Fruit fly (Drosophila melanogaster): ENCODE measurements around the gene Cyp304a1.

Gene Cyp304a1

dm6 chr3R:12982167-12982981 is 18.8 kb downstream of the Cyp304a1 start (continued):
- TF ChIP-seq CG12391 (tag; optimal IDR thresholded peaks at IDR 0.05) (peak; percentile 75), Ets97D (GFP tag; optimal IDR thresholded peaks at IDR 0.05) (no peak), PHDP (tag; optimal IDR thresholded peaks at IDR 0.05) (peak; percentile 83), CG8290 (GFP tag; optimal IDR thresholded peaks at IDR 0.05) (no peak), CG8290 (tag; optimal IDR thresholded peaks at IDR 0.05) (peak in 1 of 2 experiments; percentile 60), CG8765 (GFP tag; IDR thresholded peaks at IDR 0.05) (no peak), Ssrp (tag; optimal IDR thresholded peaks at IDR 0.05) (peak; percentile 67), CG16813 (GFP tag; IDR thresholded peaks at IDR 0.05; ENCODE audit: partially characterized antibody) (no peak), sc (optimal IDR thresholded peaks at IDR 0.05) (no peak), sc (GFP tag; optimal IDR thresholded peaks at IDR 0.05) (peak; percentile 12), gt (GFP tag; IDR thresholded peaks at IDR 0.05) (no peak), ranshi (GFP tag; IDR thresholded peaks at IDR 0.05) (peak; percentile 58; the same call in 1 of the 2 replicates), Jarid2 (GFP tag; optimal IDR thresholded peaks at IDR 0.05) (no peak), CG14965 (GFP tag; optimal IDR thresholded peaks at IDR 0.05; ENCODE audit: borderline replicate concordance) (no peak), CG14014 (GFP tag; IDR thresholded peaks at IDR 0.05) (peak; percentile 58), CG12299 (tag; optimal IDR thresholded peaks at IDR 0.05) (peak; percentile 14), ab (GFP tag; optimal IDR thresholded peaks at IDR 0.05) (peak; percentile 29), CoRest (tag; optimal IDR thresholded peaks at IDR 0.05) (peak; percentile 85), CG11560 (tag; IDR thresholded peaks at IDR 0.05) (0 out of 3 replicates have a peak, but pooled peaks have one; percentile 33), CG9215 (GFP tag; IDR thresholded peaks at IDR 0.05) (peak; percentile 68), B-H1 (GFP tag; IDR thresholded peaks at IDR 0.05) (no peak), Camta (GFP tag; optimal IDR thresholded peaks at IDR 0.05) (peak; percentile 35), CG31441 (GFP tag; IDR thresholded peaks at IDR 0.05) (peak; percentile 63; the same call in 1 of the 2 replicates), Taf1 (GFP tag; IDR thresholded peaks at IDR 0.05) (no peak), lilli (GFP tag; optimal IDR thresholded peaks at IDR 0.05) (peak; percentile 63), tgo (GFP tag; IDR thresholded peaks at IDR 0.05) (peak; percentile 43; the same call in 1 of the 3 replicates), maf-S (GFP tag; optimal IDR thresholded peaks at IDR 0.05) (no peak), Xrp1 (GFP tag; IDR thresholded peaks at IDR 0.05) (peak; percentile 58; the same call in 1 of the 2 replicates), H15 (GFP tag; IDR thresholded peaks at IDR 0.05) (0 out of 3 replicates have a peak, but pooled peaks have one; percentile 30), CG11695 (GFP tag; IDR thresholded peaks at IDR 0.05) (peak; percentile 56), Xbp1 (GFP tag; optimal IDR thresholded peaks at IDR 0.05) (peak; percentile 69), CG3281 (GFP tag; optimal IDR thresholded peaks at IDR 0.05) (peak; percentile 91), CG34376 (GFP tag; optimal IDR thresholded peaks at IDR 0.05) (peak; percentile 86), Dfd (GFP tag; optimal IDR thresholded peaks at IDR 0.05) (no peak), CG7745 (tag; optimal IDR thresholded peaks at IDR 0.05) (no peak), HLH3B (GFP tag; IDR thresholded peaks at IDR 0.05) (peak; percentile 50), CG11723 (GFP tag; optimal IDR thresholded peaks at IDR 0.05) (peak; percentile 52), CG14050 (GFP tag; IDR thresholded peaks at IDR 0.05) (peak; percentile 48; the same call in 1 of the 3 replicates), Bgb (GFP tag; IDR thresholded peaks at IDR 0.05; ENCODE audit: partially characterized antibody) (no peak; the same call in 1 of the 2 replicates), Mad (GFP tag; optimal IDR thresholded peaks at IDR 0.05) (peak; percentile 16), gem (tag; optimal IDR thresholded peaks at IDR 0.05) (peak; percentile 82), dimm (GFP tag; IDR thresholded peaks at IDR 0.05) (0 out of 2 replicates have a peak, but pooled peaks have one; percentile 23), Stat92E (GFP tag; optimal IDR thresholded peaks at IDR 0.05) (no peak), CG10366 (GFP tag; IDR thresholded peaks at IDR 0.05) (peak; percentile 67), hth (optimal IDR thresholded peaks at IDR 0.05) (no peak), CG1647 (GFP tag; optimal IDR thresholded peaks at IDR 0.05) (no peak), CG31365 (tag; optimal IDR thresholded peaks at IDR 0.05) (no peak), CG10565 (GFP tag; optimal IDR thresholded peaks at IDR 0.05) (peak; percentile 16), trem (tag; optimal IDR thresholded peaks at IDR 0.05) (peak; percentile 14), CG2678 (tag; optimal IDR thresholded peaks at IDR 0.05) (peak; percentile 89)
